Fruit fly (Drosophila melanogaster): ENCODE measurements around the gene B9d1.

B9d1 gene

dm6 chr3R:15531373-15531772 is 49.7 kb downstream of the B9d1 start, which contains the start of gene CG31296 (continued):
- TF ChIP-seq Mes4 (GFP tag; optimal IDR thresholded peaks at IDR 0.05) = no peak
- no peak for TF ChIP-seq cwo (GFP tag; optimal IDR thresholded peaks at IDR 0.05)
